Worm (Caenorhabditis elegans): ENCODE data around the gene twk-40.

The twk-40 gene

ce11 chrIII:13461535-13461934 lies 30.7 kb downstream of the twk-40 start:
- TF ChIP-seq ztf-4 (tag; optimal IDR thresholded peaks at IDR 0.05) (no peak), sem-4 (tag; optimal IDR thresholded peaks at IDR 0.05) (no peak), egl-27 (tag; optimal IDR thresholded peaks at IDR 0.05) (no peak), nhr-12 (tag; optimal IDR thresholded peaks at IDR 0.05) (no peak), mdl-1 (tag; optimal IDR thresholded peaks at IDR 0.05) (no peak), gmeb-1 (tag; optimal IDR thresholded peaks at IDR 0.05) (no peak), skn-1 (tag; optimal IDR thresholded peaks at IDR 0.05) (no peak), nhr-25 (tag; optimal IDR thresholded peaks at IDR 0.05) (no peak), nhr-6 (tag; optimal IDR thresholded peaks at IDR 0.05) (no peak), crh-2 (tag; optimal IDR thresholded peaks at IDR 0.05) (no peak)

- no peak for TF ChIP-seq nhr-77 (tag; optimal IDR thresholded peaks at IDR 0.05)
- no peak for TF ChIP-seq mbf-1 (tag; optimal IDR thresholded peaks at IDR 0.05)
- TF ChIP-seq peb-1 (tag; optimal IDR thresholded peaks at IDR 0.05), result no peak
- no peak for TF ChIP-seq lin-11 (tag; optimal IDR thresholded peaks at IDR 0.05)
- TF ChIP-seq elt-3 (tag; optimal IDR thresholded peaks at IDR 0.05), result no peak
Observed at ce11 chrIII:13458978-13459596, 33.2 kb downstream of the twk-40 start, which contains the start of gene tag-164. tag-164 (plus strand) TSS chrIII:13459546.

DNA sequence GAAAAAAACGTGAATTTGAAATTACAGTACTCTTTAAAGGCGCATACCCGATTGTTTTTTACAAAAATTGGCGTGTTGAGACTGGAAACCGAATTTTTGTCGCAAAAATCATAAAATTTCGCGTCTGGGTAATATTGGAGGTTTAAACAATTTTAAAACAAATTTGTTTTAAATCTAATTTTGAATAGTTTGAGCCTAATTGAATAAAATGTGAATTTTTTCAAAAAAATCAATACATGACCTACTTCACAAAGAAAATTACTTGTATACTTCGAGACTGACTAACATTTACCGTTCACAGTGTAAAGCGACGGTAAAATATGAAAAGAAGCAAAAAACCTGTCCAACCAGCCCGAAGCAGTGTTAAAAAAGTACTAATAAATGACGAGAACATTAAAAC lies 35.0 kb downstream of the twk-40 start:
- TF ChIP-seq ama-1 (optimal IDR thresholded peaks at IDR 0.05), result peak; percentile 1
- TF ChIP-seq fos-1 (tag; optimal IDR thresholded peaks at IDR 0.05), result no peak

ce11 chrIII:13455816-13456215 lies 36.5 kb downstream of the twk-40 start:
- TF ChIP-seq sma-9 (GFP tag; optimal IDR thresholded peaks at IDR 0.05) (peak; percentile 12), sma-9 (tag; optimal IDR thresholded peaks at IDR 0.05) (no peak), skn-1 (tag; optimal IDR thresholded peaks at IDR 0.05) (no peak), lsy-2 (tag; optimal IDR thresholded peaks at IDR 0.05) (peak in 1 of 2 experiments; percentile 64), crh-2 (tag; optimal IDR thresholded peaks at IDR 0.05) (peak; percentile 66), mab-5 (tag; optimal IDR thresholded peaks at IDR 0.05) (no peak), nhr-10 (tag; optimal IDR thresholded peaks at IDR 0.05) (no peak), C34F6.9 (tag; optimal IDR thresholded peaks at IDR 0.05) (peak; percentile 73), unc-55 (GFP tag; optimal IDR thresholded peaks at IDR 0.05) (peak; percentile 92), ztf-1 (GFP tag; conservative IDR thresholded peaks at IDR 0.05) (no peak), lin-13 (GFP tag; optimal IDR thresholded peaks at IDR 0.05) (peak; percentile 53), zag-1 (tag; optimal IDR thresholded peaks at IDR 0.05) (peak; percentile 1), nhr-129 (tag; optimal IDR thresholded peaks at IDR 0.05) (peak; percentile 73)

DNA sequence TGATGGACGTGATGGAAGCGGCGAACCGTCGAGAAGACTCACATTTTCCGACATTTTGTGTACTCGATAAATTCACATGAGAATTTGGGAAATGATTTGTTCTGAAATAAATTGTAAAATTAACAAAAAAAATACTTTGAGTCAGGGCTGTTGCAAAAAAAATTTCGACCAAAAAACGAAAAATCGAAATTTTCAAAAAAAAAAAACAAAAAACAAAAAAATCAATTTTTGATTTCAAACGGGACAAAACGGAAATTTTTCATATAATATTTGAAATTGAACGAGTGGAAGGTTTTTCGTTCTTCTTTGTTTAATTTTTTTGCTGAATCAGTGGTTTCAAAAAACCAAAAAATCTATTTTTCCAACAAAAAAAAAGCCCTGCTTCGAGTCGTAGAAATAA lies 37.1 kb downstream of the twk-40 start, which contains the start of gene cua-1:
TSS of gene cua-1 (minus strand) at position 101 of the 400 bp plus-strand sequence.
- TF ChIP-seq unc-62 (GFP tag; optimal IDR thresholded peaks at IDR 0.05), result no peak
- no peak for TF ChIP-seq sem-4 (tag; optimal IDR thresholded peaks at IDR 0.05)
- no peak for TF ChIP-seq nhr-77 (tag; optimal IDR thresholded peaks at IDR 0.05)
- TF ChIP-seq ceh-82 (tag; optimal IDR thresholded peaks at IDR 0.05), result no peak
- TF ChIP-seq snpc-4 (tag; optimal IDR thresholded peaks at IDR 0.05), result no peak
- TF ChIP-seq ztf-1 (GFP tag; conservative IDR thresholded peaks at IDR 0.05), result no peak
- TF ChIP-seq fos-1 (tag; optimal IDR thresholded peaks at IDR 0.05), result no peak
- TF ChIP-seq gmeb-1 (tag; optimal IDR thresholded peaks at IDR 0.05), result no peak
- no peak for TF ChIP-seq nhr-11 (tag; optimal IDR thresholded peaks at IDR 0.05)
- no peak for TF ChIP-seq nhr-12 (tag; optimal IDR thresholded peaks at IDR 0.05)

DNA sequence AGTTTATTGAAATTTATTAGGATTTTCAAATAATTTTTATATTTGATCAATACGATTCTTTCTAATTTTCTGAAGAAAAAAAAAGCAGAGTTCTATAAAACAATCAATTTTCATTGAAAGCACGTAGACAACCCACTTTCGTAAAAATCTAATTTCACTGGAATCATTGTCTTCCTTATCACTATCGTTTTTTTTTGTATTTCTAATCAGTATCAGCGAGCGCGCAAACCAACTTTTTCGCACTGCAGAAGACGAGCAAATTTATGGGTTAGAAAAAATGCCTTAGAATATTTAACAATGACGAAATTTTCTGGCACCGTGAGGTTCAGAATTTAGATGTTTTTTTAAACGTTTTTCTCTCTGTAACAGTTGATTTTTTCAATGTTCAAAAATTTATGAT lies 39.5 kb downstream of the twk-40 start:
- no peak for TF ChIP-seq nhr-21 (tag; optimal IDR thresholded peaks at IDR 0.05)
- TF ChIP-seq gmeb-1 (tag; optimal IDR thresholded peaks at IDR 0.05), result no peak
- peak; percentile 31 for TF ChIP-seq fos-1 (tag; optimal IDR thresholded peaks at IDR 0.05)
- TF ChIP-seq snpc-4 (tag; optimal IDR thresholded peaks at IDR 0.05), result no peak
- no peak for TF ChIP-seq alr-1 (tag; optimal IDR thresholded peaks at IDR 0.05)
